Fruit fly (Drosophila melanogaster) whole organism, embryonic: ENCODE measurements around the gene CG8176.

Experiments used
- B-H2 ChIP-seq: fragments of 200-800 bp; sonication (Bioruptor generic); optimal IDR thresholded peaks from 2 replicates; lab custom pipeline; 2018; ENCODE audit warnings: missing biosample characterization, mild to moderate bottlenecking, missing genetic modification characterization
- BtbVII ChIP-seq: fragments of 200-800 bp; sonication (Bioruptor generic); optimal IDR thresholded peaks from 3 replicates; lab custom pipeline; 2017; ENCODE audit warnings: missing biosample characterization, mild to moderate bottlenecking, missing genetic modification characterization
- CG12071 ChIP-seq: fragments of 200-800 bp; sonication (Bioruptor generic); optimal IDR thresholded peaks from 3 replicates; lab custom pipeline; 2018; ENCODE audit warnings: missing biosample characterization, mild to moderate bottlenecking, missing genetic modification characterization
- CG12744 ChIP-seq: fragments of 200-800 bp; sonication (Bioruptor generic); optimal IDR thresholded peaks from 2 replicates; lab custom pipeline; 2016; ENCODE audit warnings: missing biosample characterization, missing genetic modification characterization
- CG12942 ChIP-seq: fragments of 200-800 bp; sonication (Bioruptor generic); optimal IDR thresholded peaks from 3 replicates; lab custom pipeline; 2016; ENCODE audit warnings: missing biosample characterization, missing genetic modification characterization
- CG13123 ChIP-seq: fragments of 200-800 bp; sonication (Bioruptor generic); optimal IDR thresholded peaks from 2 replicates; lab custom pipeline; 2016; ENCODE audit warnings: missing biosample characterization, missing genetic modification characterization
- CG1832 ChIP-seq: fragments of 200-800 bp; sonication (Bioruptor generic); optimal IDR thresholded peaks from 2 replicates; lab custom pipeline; 2017; ENCODE audit warnings: missing biosample characterization, mild to moderate bottlenecking, missing genetic modification characterization, inconsistent platforms
- CG2129 ChIP-seq: fragments of 200-800 bp; sonication (Bioruptor generic); IDR thresholded peaks from 2 replicates; pipeline ENCODE4 v1.3.6; 2022; ENCODE audit warnings: missing biosample characterization, missing genetic modification characterization; ENCODE audit not compliant: partially characterized antibody
- CG2678 ChIP-seq: fragments of 200-800 bp; sonication (Bioruptor generic); optimal IDR thresholded peaks from 3 replicates; lab custom pipeline; 2019; ENCODE audit warnings: missing biosample characterization, mild to moderate bottlenecking, missing genetic modification characterization, moderate library complexity
- CG30020 ChIP-seq: fragments of 200-800 bp; optimal IDR thresholded peaks from 2 replicates; lab custom pipeline; 2019; ENCODE audit warnings: missing biosample characterization, mild to moderate bottlenecking, missing genetic modification characterization, moderate library complexity
- CG33213 ChIP-seq: fragments of 200-800 bp; sonication (Bioruptor generic); optimal IDR thresholded peaks from 3 replicates; lab custom pipeline; 2016; ENCODE audit warnings: missing biosample characterization, missing genetic modification characterization
- CG3838 ChIP-seq: fragments of 200-800 bp; sonication (Bioruptor generic); optimal IDR thresholded peaks from 3 replicates; lab custom pipeline; 2016; ENCODE audit warnings: missing biosample characterization, missing genetic modification characterization
- CG3847 ChIP-seq: fragments of 200-800 bp; sonication (Bioruptor generic); IDR thresholded peaks from 2 replicates; pipeline ENCODE4 v1.3.6; 2022; ENCODE audit warnings: missing biosample characterization, missing genetic modification characterization
- CG4328 ChIP-seq: fragments of 200-800 bp; sonication (Bioruptor generic); optimal IDR thresholded peaks from 3 replicates; lab custom pipeline; 2017; ENCODE audit warnings: missing biosample characterization, missing genetic modification reagents, missing genetic modification characterization
- CG4820 ChIP-seq: fragments of 200-800 bp; sonication (Bioruptor generic); optimal IDR thresholded peaks from 3 replicates; lab custom pipeline; 2016; ENCODE audit warnings: missing biosample characterization, missing genetic modification characterization
- CG6175 ChIP-seq: fragments of 200-800 bp; sonication (Bioruptor generic); IDR thresholded peaks from 3 replicates; pipeline ENCODE4 v1.3.6; 2022; ENCODE audit warnings: missing biosample characterization, missing genetic modification characterization
- CG7357 ChIP-seq: fragments of 200-800 bp; sonication (Bioruptor generic); IDR thresholded peaks from 3 replicates; pipeline ENCODE4 v1.3.6; 2022; ENCODE audit warnings: missing biosample characterization, missing genetic modification characterization
- Dbx ChIP-seq: fragments of 200-800 bp; sonication (Bioruptor generic); IDR thresholded peaks from 3 replicates; pipeline ENCODE4 v1.3.6; 2022; ENCODE audit warnings: missing biosample characterization, missing genetic modification characterization
- Dfd ChIP-seq, 2 experiments: fragments of >200 bp; optimal IDR thresholded peaks; 2 replicates each; lab custom pipeline; 2017; ENCODE audit warnings: missing biosample characterization in 2 of 2, missing genetic modification characterization in 2 of 2
- Drgx ChIP-seq: fragments of 200-800 bp; sonication (Bioruptor generic); IDR thresholded peaks from 2 replicates; pipeline ENCODE4 v1.3.6; 2022; ENCODE audit warnings: missing biosample characterization, missing genetic modification characterization
- Gsc ChIP-seq: fragments of 200-800 bp; sonication (Bioruptor generic); IDR thresholded peaks from 2 replicates; pipeline ENCODE4 v1.3.6; 2022; ENCODE audit warnings: missing biosample characterization, missing genetic modification characterization
- Gug ChIP-seq: fragments of 200-800 bp; sonication (Bioruptor generic); IDR thresholded peaks from 4 replicates; pipeline ENCODE4 v1.3.6; 2022; ENCODE audit warnings: missing biosample characterization, missing genetic modification characterization
- HLH4C ChIP-seq: fragments of 200-800 bp; sonication (Bioruptor generic); IDR thresholded peaks from 3 replicates; pipeline ENCODE4 v1.3.6; 2022; ENCODE audit warnings: missing biosample characterization, missing genetic modification characterization; ENCODE audit not compliant: partially characterized antibody
- HLH54F ChIP-seq: fragments of 200-800 bp; sonication (Bioruptor generic); optimal IDR thresholded peaks from 3 replicates; lab custom pipeline; 2016; ENCODE audit warnings: missing biosample characterization, missing genetic modification characterization
- Hand ChIP-seq: fragments of 200-800 bp; sonication (Bioruptor generic); optimal IDR thresholded peaks from 2 replicates; lab custom pipeline; 2017; ENCODE audit warnings: mild to moderate bottlenecking, missing biosample characterization, missing genetic modification reagents, missing genetic modification characterization
- Mad ChIP-seq: fragments of 200-800 bp; sonication (Bioruptor generic); optimal IDR thresholded peaks from 2 replicates; lab custom pipeline; 2016; ENCODE audit warnings: missing biosample characterization, missing genetic modification characterization
- NK7.1 ChIP-seq: fragments of 200-800 bp; sonication (Bioruptor generic); optimal IDR thresholded peaks from 3 replicates; lab custom pipeline; 2016; ENCODE audit warnings: missing biosample characterization, missing genetic modification characterization
- Oli ChIP-seq: fragments of 200-800 bp; sonication (Bioruptor generic); optimal IDR thresholded peaks from 2 replicates; lab custom pipeline; 2018; ENCODE audit warnings: missing biosample characterization, mild to moderate bottlenecking, missing genetic modification characterization, moderate library complexity
- Rfx ChIP-seq: fragments of 200-800 bp; sonication (Bioruptor generic); IDR thresholded peaks from 2 replicates; pipeline ENCODE4 v1.3.6; 2022; ENCODE audit warnings: missing biosample characterization, missing genetic modification characterization
- Stat92E ChIP-seq, 3 experiments: fragments of >200 bp in 2 of 3; fragments of 200-800 bp in 1 of 3; sonication (Bioruptor generic) in 1 of 3; optimal IDR thresholded peaks; 2 replicates each; lab custom pipeline; 2017 to 2019; ENCODE audit warnings: missing biosample characterization in 3 of 3, missing genetic modification characterization in 3 of 3, mild to moderate bottlenecking in 1 of 3, moderate library complexity in 1 of 3
- Vsx1 ChIP-seq: fragments of 200-800 bp; sonication (Bioruptor generic); optimal IDR thresholded peaks from 2 replicates; lab custom pipeline; 2017; ENCODE audit warnings: missing biosample characterization, mild to moderate bottlenecking, missing genetic modification characterization, missing genetic modification reagents
- ash1 ChIP-seq: fragments of 200-800 bp; sonication (Bioruptor generic); optimal IDR thresholded peaks from 2 replicates; lab custom pipeline; 2018; ENCODE audit warnings: missing biosample characterization, mild to moderate bottlenecking, missing genetic modification characterization
- bigmax ChIP-seq: fragments of 200-800 bp; sonication (Bioruptor generic); optimal IDR thresholded peaks from 2 replicates; lab custom pipeline; 2018; ENCODE audit warnings: missing biosample characterization, mild to moderate bottlenecking, missing genetic modification characterization
- cas ChIP-seq: fragments of 200-800 bp; sonication (Bioruptor generic); IDR thresholded peaks from 2 replicates; pipeline ENCODE4 v1.3.6; 2022; ENCODE audit warnings: missing biosample characterization, missing genetic modification characterization
- caup ChIP-seq: fragments of 200-800 bp; sonication (Bioruptor generic); optimal IDR thresholded peaks from 3 replicates; lab custom pipeline; 2017; ENCODE audit warnings: missing biosample characterization, mild to moderate bottlenecking, missing genetic modification characterization, moderate library complexity; ENCODE audit not compliant: severe bottlenecking
- chif ChIP-seq, 2 experiments: fragments of 200-800 bp; sonication (Bioruptor generic); optimal IDR thresholded peaks; 3 replicates each; lab custom pipeline; 2016; ENCODE audit warnings: missing biosample characterization in 2 of 2, missing genetic modification characterization in 2 of 2
- disco-r ChIP-seq: fragments of 200-800 bp; sonication (Bioruptor generic); optimal IDR thresholded peaks from 2 replicates; lab custom pipeline; 2016; ENCODE audit warnings: missing biosample characterization, missing genetic modification characterization
- hth ChIP-seq: fragments of >200 bp; optimal IDR thresholded peaks from 2 replicates; lab custom pipeline; 2017; ENCODE audit warnings: inconsistent platforms
- ken ChIP-seq: fragments of 200-800 bp; sonication (Bioruptor generic); IDR thresholded peaks from 3 replicates; pipeline ENCODE4 v1.3.6; 2022; ENCODE audit warnings: missing biosample characterization, missing genetic modification characterization
- klu ChIP-seq: fragments of 200-800 bp; sonication (Bioruptor generic); IDR thresholded peaks from 2 replicates; pipeline ENCODE4 v1.3.6; 2022; ENCODE audit warnings: missing biosample characterization, missing genetic modification characterization
- lbe ChIP-seq: fragments of 200-800 bp; sonication (Bioruptor generic); optimal IDR thresholded peaks from 2 replicates; lab custom pipeline; 2016; ENCODE audit warnings: missing biosample characterization, mild to moderate bottlenecking, missing genetic modification characterization
- mam ChIP-seq: fragments of 200-800 bp; sonication (Bioruptor generic); optimal IDR thresholded peaks from 3 replicates; lab custom pipeline; 2016; ENCODE audit warnings: missing biosample characterization, missing genetic modification characterization
- mld ChIP-seq: fragments of 200-800 bp; sonication (Bioruptor generic); IDR thresholded peaks from 3 replicates; pipeline ENCODE4 v1.3.6; 2022; ENCODE audit warnings: missing biosample characterization, missing genetic modification characterization; ENCODE audit not compliant: partially characterized antibody
- org-1 ChIP-seq: fragments of 200-800 bp; sonication (Bioruptor generic); optimal IDR thresholded peaks from 2 replicates; lab custom pipeline; 2017; ENCODE audit warnings: missing biosample characterization, missing genetic modification characterization
- sim ChIP-seq: fragments of 200-800 bp; sonication (Bioruptor generic); IDR thresholded peaks from 2 replicates; pipeline ENCODE4 v1.3.6; 2022; ENCODE audit warnings: missing biosample characterization, missing genetic modification characterization
- slou ChIP-seq: fragments of 200-800 bp; sonication (Bioruptor generic); optimal IDR thresholded peaks from 3 replicates; lab custom pipeline; 2016; ENCODE audit warnings: missing biosample characterization, missing genetic modification characterization
- ssp ChIP-seq: fragments of 200-800 bp; sonication (Bioruptor generic); IDR thresholded peaks from 2 replicates; pipeline ENCODE4 v1.3.6; 2022; ENCODE audit warnings: missing biosample characterization, missing genetic modification characterization
- stc ChIP-seq: fragments of 200-800 bp; sonication (Bioruptor generic); IDR thresholded peaks from 2 replicates; pipeline ENCODE4 v1.3.6; 2022; ENCODE audit warnings: missing biosample characterization, missing genetic modification characterization
- tio ChIP-seq: fragments of 200-800 bp; sonication (Bioruptor generic); optimal IDR thresholded peaks from 2 replicates; lab custom pipeline; 2017; ENCODE audit warnings: missing biosample characterization, missing genetic modification characterization, inconsistent platforms
- zfh1 ChIP-seq: fragments of 200-800 bp; sonication (Bioruptor generic); IDR thresholded peaks from 3 replicates; pipeline ENCODE4 v1.3.6; 2022; ENCODE audit warnings: missing biosample characterization, missing genetic modification characterization
- zfh2 ChIP-seq: fragments of 200-800 bp; sonication (Bioruptor generic); optimal IDR thresholded peaks from 2 replicates; lab custom pipeline; 2016; ENCODE audit warnings: missing biosample characterization, missing genetic modification characterization

Gene CG8176

dm6 chr3R:9534125-9534496 lies 18.3 kb downstream of the CG8176 start (continued):
- TF ChIP-seq CG12942 (GFP tag; lab: Kevin White, UChicago) (peak; percentile 90), CG13123 (GFP tag; lab: Kevin White, UChicago) (peak; percentile 83), Dbx (peak; percentile 78), HLH54F (GFP tag; lab: Kevin White, UChicago) (peak; percentile 82), mam (GFP tag; lab: Kevin White, UChicago) (peak; percentile 87), Rfx (GFP tag; lab: Robert Waterston, UW) (peak; percentile 87; the same call in 1 of the 2 replicates), mld (GFP tag; lab: Robert Waterston, UW) (no peak), HLH4C (no peak), NK7.1 (GFP tag; lab: Kevin White, UChicago) (peak; percentile 81), CG3847 (GFP tag; lab: Robert Waterston, UW) (no peak; the same call in 1 of the 2 replicates), cas (GFP tag; lab: Robert Waterston, UW) (0 out of 2 replicates have a peak, but pooled peaks have one; percentile 35), CG4820 (GFP tag; lab: Kevin White, UChicago) (peak; percentile 91), Mad (peak; percentile 88), Stat92E (GFP tag; optimal IDR thresholded peaks at IDR 0.05; lab: Kevin White, UChicago) (peak in 1 of 3 experiments; percentile 52), BtbVII (GFP tag; lab: Kevin White, UChicago) (peak; percentile 85), CG6175 (0 out of 3 replicates have a peak, but pooled peaks have one; percentile 64), CG30020 (tag; lab: Kevin White, UChicago) (peak; percentile 73), CG1832 (GFP tag; lab: Kevin White, UChicago) (no peak), bigmax (GFP tag; lab: Kevin White, UChicago) (no peak), CG2129 (GFP tag; lab: Robert Waterston, UW) (no peak), CG2678 (peak; percentile 96), lbe (GFP tag; lab: Kevin White, UChicago) (peak; percentile 35), Gug (GFP tag; lab: Robert Waterston, UW) (peak; percentile 76), chif (GFP tag; optimal IDR thresholded peaks at IDR 0.05; lab: Kevin White, UChicago) (peak; percentile 91 to 95), CG12071 (GFP tag; lab: Kevin White, UChicago) (peak; percentile 87), org-1 (GFP tag; lab: Kevin White, UChicago) (peak; percentile 84), ken (GFP tag; lab: Robert Waterston, UW) (peak; percentile 95), caup (GFP tag; lab: Kevin White, UChicago) (peak; percentile 84), CG33213 (GFP tag; lab: Kevin White, UChicago) (peak; percentile 75), zfh1 (GFP tag; lab: Robert Waterston, UW) (peak; percentile 91), CG7357 (GFP tag; lab: Robert Waterston, UW) (peak; percentile 82), stc (GFP tag; lab: Robert Waterston, UW) (peak; percentile 93), Vsx1 (GFP tag; lab: Kevin White, UChicago) (peak; percentile 72), Gsc (GFP tag; lab: Robert Waterston, UW) (no peak; the same call in 1 of the 2 replicates), CG12744 (peak; percentile 89), CG4328 (GFP tag; lab: Kevin White, UChicago) (peak; percentile 86), ash1 (GFP tag; lab: Kevin White, UChicago) (no peak), CG3838 (GFP tag; lab: Kevin White, UChicago) (peak; percentile 78), klu (GFP tag; lab: Robert Waterston, UW) (peak; percentile 70), slou (GFP tag; lab: Kevin White, UChicago) (peak; percentile 11), Hand (GFP tag; lab: Kevin White, UChicago) (peak; percentile 71), Drgx (peak; percentile 93), ssp (GFP tag; lab: Robert Waterston, UW) (peak; percentile 82), B-H2 (GFP tag; lab: Kevin White, UChicago) (peak; percentile 32), zfh2 (GFP tag; lab: Kevin White, UChicago) (peak; percentile 70), Oli (tag; lab: Kevin White, UChicago) (peak; percentile 96), Dfd (GFP tag; optimal IDR thresholded peaks at IDR 0.05; lab: Kevin White, UChicago) (no peak), disco-r (peak; percentile 88), sim (GFP tag; lab: Robert Waterston, UW) (peak; percentile 91), hth (lab: Kevin White, UChicago) (no peak), tio (peak; percentile 93)
